Fruit fly (Drosophila melanogaster): ENCODE results near the gene PGRP-SA.
"Not testable (repeated sequence)": the region's sequence is repeated elsewhere in the genome, so short reads cannot be mapped to it uniquely, and the experiment has no call there.

The PGRP-SA gene

DNA sequence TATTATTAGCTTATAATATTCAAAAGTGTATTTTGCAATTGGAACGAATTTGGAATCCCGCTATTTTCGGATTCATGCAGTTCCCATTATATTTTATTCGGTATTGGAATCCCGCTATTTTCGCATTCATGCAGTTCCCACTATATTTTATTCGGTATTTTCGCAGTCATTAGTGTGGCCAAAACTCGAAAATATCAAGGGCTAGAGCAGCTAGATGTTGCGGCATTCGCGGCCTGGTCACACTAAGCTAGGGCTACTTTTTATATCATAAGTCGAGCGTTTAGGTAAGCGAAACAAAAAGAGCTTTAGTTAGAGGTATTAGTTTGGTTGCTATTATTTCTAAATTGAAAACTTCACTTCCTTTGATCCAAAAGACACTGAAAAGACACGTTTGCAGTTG is 17.4 kb downstream of the PGRP-SA start:
- TF ChIP-seq fru (GFP tag; optimal IDR thresholded peaks at IDR 0.05) = no peak
- no peak for TF ChIP-seq OdsH (GFP tag; optimal IDR thresholded peaks at IDR 0.05)
- TF ChIP-seq Myc (optimal IDR thresholded peaks at IDR 0.05) = peak; percentile 54
- no peak for TF ChIP-seq usp (GFP tag; optimal IDR thresholded peaks at IDR 0.05)

DNA sequence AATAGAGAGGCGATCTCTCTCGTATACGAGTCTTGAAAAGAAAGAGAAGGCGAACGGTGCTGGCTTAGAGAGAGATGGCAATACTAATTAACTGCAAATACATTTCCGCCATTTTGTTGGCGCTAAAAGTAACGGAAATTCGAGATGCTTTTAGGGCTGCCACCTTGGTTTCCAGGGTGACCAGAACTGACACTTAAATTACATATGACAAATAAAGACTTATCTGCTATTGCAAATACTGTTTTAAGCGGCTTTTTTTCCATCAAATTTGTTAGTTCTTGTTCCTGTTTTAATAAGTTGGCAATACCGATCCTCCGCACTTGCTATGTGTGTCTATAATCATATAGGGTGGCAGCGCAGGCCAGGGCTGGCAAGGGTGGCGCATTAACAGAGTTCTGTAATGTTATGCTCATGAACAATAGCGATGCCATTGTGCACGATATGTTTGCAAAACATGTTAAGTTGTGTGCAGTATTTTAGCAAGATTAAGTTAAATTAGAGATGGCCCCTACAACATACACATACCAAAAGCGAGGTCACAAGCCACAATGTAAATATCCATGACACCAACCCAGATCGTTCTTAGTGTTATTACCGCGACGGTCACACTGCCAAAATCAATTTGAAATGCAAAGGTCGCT is 18.9 kb downstream of the PGRP-SA start, which contains the start of gene nod:
nod (plus strand) TSS at position 573 of the 641 bp plus-strand sequence.
- TF ChIP-seq HLH106 (tag; optimal IDR thresholded peaks at IDR 0.05) = peak; percentile 54
- TF ChIP-seq CrebA (GFP tag; optimal IDR thresholded peaks at IDR 0.05; ENCODE audit: borderline replicate concordance) = no peak
- peak; percentile 40 for TF ChIP-seq h (GFP tag; optimal IDR thresholded peaks at IDR 0.05)
- TF ChIP-seq Sp1 (GFP tag; optimal IDR thresholded peaks at IDR 0.05) = peak; percentile 43
- TF ChIP-seq CG32264 (GFP tag; optimal IDR thresholded peaks at IDR 0.05) = no peak
- no peak for TF ChIP-seq Dif (GFP tag; optimal IDR thresholded peaks at IDR 0.05; ENCODE audit: partially characterized antibody)
- TF ChIP-seq fru (GFP tag; optimal IDR thresholded peaks at IDR 0.05) = peak; percentile 74
- TF ChIP-seq psq (GFP tag; optimal IDR thresholded peaks at IDR 0.05) = peak; percentile 42
- TF ChIP-seq ey (GFP tag; optimal IDR thresholded peaks at IDR 0.05) = peak; percentile 63
- peak in 1 of 2 experiments; percentile 71 for TF ChIP-seq foxo (GFP tag; optimal IDR thresholded peaks at IDR 0.05)
- peak; percentile 34 for TF ChIP-seq br (GFP tag; optimal IDR thresholded peaks at IDR 0.05)
- peak; percentile 65 for TF ChIP-seq rgr (GFP tag; optimal IDR thresholded peaks at IDR 0.05)
- peak; percentile 36 for TF ChIP-seq CG9705 (GFP tag; optimal IDR thresholded peaks at IDR 0.05)
- peak; percentile 64 for TF ChIP-seq Hr83 (GFP tag; optimal IDR thresholded peaks at IDR 0.05; ENCODE audit: poor library complexity, severe bottlenecking)
- peak; percentile 29 for TF ChIP-seq OdsH (GFP tag; optimal IDR thresholded peaks at IDR 0.05)
- TF ChIP-seq sv (GFP tag; optimal IDR thresholded peaks at IDR 0.05) = peak; percentile 38
- TF ChIP-seq usp (GFP tag; optimal IDR thresholded peaks at IDR 0.05) = no peak

dm6 chrX:11584075-11584474 is 22.6 kb downstream of the PGRP-SA start, which contains the start of gene pkm:
Gene pkm, minus strand, starts transcription at chrX:11584175.
- TF ChIP-seq Abd-B (GFP tag; optimal IDR thresholded peaks at IDR 0.05) (no peak), dsf (GFP tag; optimal IDR thresholded peaks at IDR 0.05; ENCODE audit: borderline replicate concordance) (no peak), br (GFP tag; optimal IDR thresholded peaks at IDR 0.05) (no peak), Dfd (GFP tag; optimal IDR thresholded peaks at IDR 0.05) (no peak), Vsx2 (GFP tag; optimal IDR thresholded peaks at IDR 0.05; ENCODE audit: partially characterized antibody) (no peak)

DNA sequence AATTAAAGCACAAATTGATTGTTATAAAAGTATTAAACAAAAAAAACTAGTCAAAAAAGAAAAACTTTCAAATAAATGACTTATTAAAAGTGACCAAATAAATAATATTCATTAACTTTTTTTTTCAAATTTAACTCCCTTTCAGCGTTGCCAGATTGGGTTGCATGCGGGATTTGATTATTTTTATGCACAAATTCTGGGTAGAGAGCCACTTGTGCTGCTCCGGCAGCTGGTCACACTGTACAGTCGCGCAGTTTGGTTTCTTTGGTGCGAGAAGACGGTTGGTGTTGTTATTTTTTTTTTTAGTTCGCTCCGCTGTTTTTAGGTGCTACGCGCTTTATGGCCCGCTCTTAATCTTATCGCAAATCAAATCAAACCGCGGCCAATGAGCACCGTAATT is 38.1 kb downstream of the PGRP-SA start, which contains the start of gene rho-4:
rho-4 (plus strand) TSS at position 250 of the 400 bp plus-strand sequence.
- TF ChIP-seq fru (GFP tag; optimal IDR thresholded peaks at IDR 0.05); Rel (GFP tag; optimal IDR thresholded peaks at IDR 0.05); Rel (tag; optimal IDR thresholded peaks at IDR 0.05); tai (GFP tag; optimal IDR thresholded peaks at IDR 0.05): not testable (repeated sequence)

- peak; percentile 32 for TF ChIP-seq psq (GFP tag; optimal IDR thresholded peaks at IDR 0.05)
- peak; percentile 74 for TF ChIP-seq Jra (GFP tag; optimal IDR thresholded peaks at IDR 0.05)
- TF ChIP-seq h (GFP tag; optimal IDR thresholded peaks at IDR 0.05) = peak; percentile 55
- TF ChIP-seq CG9705 (GFP tag; optimal IDR thresholded peaks at IDR 0.05) = no peak
- no peak for TF ChIP-seq Abd-B (GFP tag; optimal IDR thresholded peaks at IDR 0.05)
- TF ChIP-seq foxo (GFP tag; optimal IDR thresholded peaks at IDR 0.05) = peak in 1 of 2 experiments; percentile 26
- TF ChIP-seq br (GFP tag; optimal IDR thresholded peaks at IDR 0.05) = peak; percentile 62
- TF ChIP-seq rgr (GFP tag; optimal IDR thresholded peaks at IDR 0.05) = peak; percentile 41
- peak; percentile 36 for TF ChIP-seq HLH106 (tag; optimal IDR thresholded peaks at IDR 0.05)
- no peak for TF ChIP-seq Rel (GFP tag; optimal IDR thresholded peaks at IDR 0.05)
- peak; percentile 65 for TF ChIP-seq Rel (tag; optimal IDR thresholded peaks at IDR 0.05)
- no peak for TF ChIP-seq Mio (GFP tag; optimal IDR thresholded peaks at IDR 0.05)
- TF ChIP-seq Sp1 (GFP tag; optimal IDR thresholded peaks at IDR 0.05) = peak; percentile 38
- TF ChIP-seq Hnf4 (GFP tag; optimal IDR thresholded peaks at IDR 0.05) = peak; percentile 31
- TF ChIP-seq woc (GFP tag; optimal IDR thresholded peaks at IDR 0.05) = peak; percentile 59
- TF ChIP-seq sage (GFP tag; optimal IDR thresholded peaks at IDR 0.05) = peak; percentile 47
- no peak for TF ChIP-seq Hr78 (GFP tag; optimal IDR thresholded peaks at IDR 0.05)
- TF ChIP-seq ey (GFP tag; optimal IDR thresholded peaks at IDR 0.05) = peak; percentile 51
Measured at dm6 chrX:11600795-11601358, 39.4 kb downstream of the PGRP-SA start.

Measured in whole organism, wandering third instar larva.